Worm (Caenorhabditis elegans) whole organism, L3 larva: ENCODE data around the gene heri-1.

Experiments
- ZK546.5 ChIP-seq: sonication (generic microtip); optimal IDR thresholded peaks from 2 replicates; lab custom pipeline; 2017; ENCODE audit warnings: missing biosample characterization, missing genetic modification characterization
- ceh-28 ChIP-seq: fragments of 150-350 bp; optimal IDR thresholded peaks from 2 replicates; lab custom pipeline; 2014; ENCODE audit warnings: missing biosample characterization, missing genetic modification reagents, missing genetic modification characterization
- elt-3 ChIP-seq, 3 experiments: fragments of 150-350 bp in 1 of 3; sonication (generic microtip) in 2 of 3; optimal IDR thresholded peaks; 2 replicates in 2 of 3; 4 replicates in 1 of 3; lab custom pipeline; 2014 to 2017; ENCODE audit warnings: missing biosample characterization in 3 of 3, missing genetic modification characterization in 3 of 3
- jun-1 ChIP-seq: fragments of 150-350 bp; optimal IDR thresholded peaks from 2 replicates; lab custom pipeline; 2014; ENCODE audit warnings: missing biosample characterization, missing genetic modification reagents, missing genetic modification characterization
- mml-1 ChIP-seq: fragments of 150-350 bp; sonication (generic microtip); optimal IDR thresholded peaks from 3 replicates; lab custom pipeline; 2014; ENCODE audit warnings: missing biosample characterization, missing genetic modification characterization
- nhr-28 ChIP-seq: fragments of 150-350 bp; optimal IDR thresholded peaks from 2 replicates; lab custom pipeline; 2014; ENCODE audit warnings: missing biosample characterization, missing genetic modification characterization
- nhr-77 ChIP-seq: fragments of 150-350 bp; optimal IDR thresholded peaks from 2 replicates; lab custom pipeline; 2014; ENCODE audit warnings: missing biosample characterization, missing genetic modification characterization
- pqm-1 ChIP-seq: fragments of 150-350 bp; optimal IDR thresholded peaks from 2 replicates; lab custom pipeline; 2017; ENCODE audit warnings: missing biosample characterization, missing genetic modification characterization, inconsistent platforms
- unc-62 ChIP-seq: fragments of 150-350 bp; sonication (generic microtip); optimal IDR thresholded peaks from 4 replicates; lab custom pipeline; 2014; ENCODE audit warnings: missing biosample characterization, missing genetic modification reagents, missing genetic modification characterization

ce11 chrII:6077604-6078003 lies 35.4 kb downstream of the heri-1 start, which contains the start of gene H12I13.6:
- TF ChIP-seq elt-3 (tag; optimal IDR thresholded peaks at IDR 0.05; lab: Kevin White, UChicago): no peak
- TF ChIP-seq jun-1 (tag; lab: Kevin White, UChicago): no peak
- no peak for TF ChIP-seq nhr-28 (tag; lab: Kevin White, UChicago)
- TF ChIP-seq ceh-28 (tag; lab: Kevin White, UChicago): no peak
- no peak for TF ChIP-seq unc-62
- TF ChIP-seq pqm-1: no peak
- no peak for TF ChIP-seq ZK546.5 (tag; lab: Kevin White, UChicago)
- TF ChIP-seq mml-1 (tag; lab: Kevin White, UChicago): no peak
- TF ChIP-seq nhr-77 (tag; lab: Kevin White, UChicago): no peak
